Worm (Caenorhabditis elegans) whole organism, dauer: ENCODE data around the gene B0495.5.

Experiments
- unc-62 ChIP-seq: sonication (generic microtip); optimal IDR thresholded peaks from 2 replicates; lab custom pipeline; 2017; ENCODE audit warnings: missing biosample characterization, missing genetic modification reagents, missing genetic modification characterization

B0495.5 gene

ce11 chrII:7690384-7690783, 7.9 kb downstream of the B0495.5 start, which contains the start of gene pid-1:
TSS of gene pid-1 (minus strand) at chrII:7690556.
- no peak for TF ChIP-seq unc-62 (GFP tag; lab: Kevin White, UChicago)

- no peak for TF ChIP-seq unc-62 (GFP tag; lab: Kevin White, UChicago)
Measured at ce11 chrII:7684589-7684988, 13.7 kb downstream of the B0495.5 start, which contains the start of gene F18A1.1. TSS of gene F18A1.1 (plus strand) at chrII:7684889.

ce11 chrII:7682488-7682887, 15.8 kb downstream of the B0495.5 start:
- no peak for TF ChIP-seq unc-62 (GFP tag; lab: Kevin White, UChicago)

- no peak for TF ChIP-seq unc-62 (GFP tag; lab: Kevin White, UChicago)
Measured at ce11 chrII:7681898-7682297, 16.4 kb downstream of the B0495.5 start, which contains the start of gene lin-26. TSS of gene lin-26 (plus strand) at chrII:7682198.

- TF ChIP-seq unc-62 (GFP tag; lab: Kevin White, UChicago): no peak
Measured at ce11 chrII:7679499-7680012, 18.8 kb downstream of the B0495.5 start.

- TF ChIP-seq unc-62 (GFP tag; lab: Kevin White, UChicago): no peak
Measured at ce11 chrII:7678512-7678911, 19.8 kb downstream of the B0495.5 start.

- TF ChIP-seq unc-62 (GFP tag; lab: Kevin White, UChicago): no peak
Measured at ce11 chrII:7676307-7676905, 21.9 kb downstream of the B0495.5 start.

ce11 chrII:7675752-7676151, 22.6 kb downstream of the B0495.5 start:
- no peak for TF ChIP-seq unc-62 (GFP tag; lab: Kevin White, UChicago)

ce11 chrII:7671705-7672104, 26.6 kb downstream of the B0495.5 start, which contains the start of gene lir-1:
TSS of gene lir-1 (plus strand) at chrII:7672005.
- TF ChIP-seq unc-62 (GFP tag; lab: Kevin White, UChicago): no peak

- no peak for TF ChIP-seq unc-62 (GFP tag; lab: Kevin White, UChicago)
Measured at ce11 chrII:7670039-7670438, 28.3 kb downstream of the B0495.5 start.

- no peak for TF ChIP-seq unc-62 (GFP tag; lab: Kevin White, UChicago)
Measured at ce11 chrII:7669409-7669808, 28.9 kb downstream of the B0495.5 start.

ce11 chrII:7666967-7667366, 31.3 kb downstream of the B0495.5 start, which contains the start of gene lir-2:
TSS of gene lir-2 (plus strand) at chrII:7667267.
- no peak for TF ChIP-seq unc-62 (GFP tag; lab: Kevin White, UChicago)

- no peak for TF ChIP-seq unc-62 (GFP tag; lab: Kevin White, UChicago)
Measured at ce11 chrII:7666338-7666737, 32.0 kb downstream of the B0495.5 start.

ce11 chrII:7663704-7664660, 34.3 kb downstream of the B0495.5 start, which contains the start of the genes F18A1.7 and rpa-1:
TSS of gene F18A1.7 (minus strand) at chrII:7663754.
TSS of gene rpa-1 (plus strand) at chrII:7664582.
- TF ChIP-seq unc-62 (GFP tag; lab: Kevin White, UChicago): no peak

- no peak for TF ChIP-seq unc-62 (GFP tag; lab: Kevin White, UChicago)
Measured at ce11 chrII:7663028-7663427, 35.3 kb downstream of the B0495.5 start.
